Worm (Caenorhabditis elegans) whole organism, young adult: Measurements from ENCODE around the gene Y69A2AR.18.

Experiments
- egl-44 ChIP-seq: fragments of 200-800 bp; sonication (Bioruptor generic); IDR thresholded peaks from 2 replicates; pipeline ENCODE4 v1.3.6; 2022; ENCODE audit warnings: missing genetic modification reagents, missing genetic modification characterization, missing compliant biosample characterization

The Y69A2AR.18 gene

ce11 chrIV:2542001-2542400, 46.5 kb downstream of the Y69A2AR.18 start, which contains the start of gene sprr-3:
sprr-3 (plus strand) TSS chrIV:2542301.
- no peak for TF ChIP-seq egl-44 (GFP tag; lab: Robert Waterston, UW)
- TF ChIP-seq, all 124 proteins: peak for 0
